Worm (Caenorhabditis elegans): Measurements from ENCODE around the gene F32D1.8.

F32D1.8 gene

DNA sequence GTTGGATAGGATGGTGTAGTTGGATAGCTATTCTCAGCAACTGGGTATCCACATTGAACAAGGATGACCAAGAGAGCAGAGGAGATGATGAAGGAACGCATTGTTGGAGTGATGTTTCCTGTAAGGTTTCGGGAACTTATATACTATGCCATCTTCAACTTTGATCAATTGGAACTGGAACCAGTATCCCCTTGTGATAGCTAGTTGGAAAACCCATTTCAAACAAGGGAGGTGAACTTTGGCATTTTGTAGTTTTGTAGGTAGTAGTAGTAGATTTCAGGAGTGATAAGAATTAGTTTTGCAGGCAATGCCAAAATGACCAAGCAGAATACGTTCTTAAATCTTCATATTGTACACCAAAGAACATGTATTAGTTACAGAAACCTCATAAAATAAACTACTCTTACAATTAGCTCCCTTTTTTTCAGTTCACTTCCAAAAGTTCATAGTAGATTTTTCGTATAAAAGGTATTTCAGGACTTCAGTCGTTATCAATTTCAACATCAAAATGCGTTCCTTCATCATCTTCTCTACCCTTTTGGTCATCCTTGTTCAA, 42.3 kb upstream of the F32D1.8 start, which contains the start of the genes Y47D7A.7 and Y47D7A.2:
Gene Y47D7A.7 (minus strand): TSS at position 101 of the 556 bp plus-strand sequence.
Gene Y47D7A.2 (plus strand): TSS at position 506 of the 556 bp plus-strand sequence.
- TF ChIP-seq fos-1 (tag; optimal IDR thresholded peaks at IDR 0.05) (no peak), unc-39 (tag; optimal IDR thresholded peaks at IDR 0.05) (no peak), fkh-10 (GFP tag; optimal IDR thresholded peaks at IDR 0.05) (no peak), unc-62 (GFP tag; optimal IDR thresholded peaks at IDR 0.05) (no peak), nfya-1 (tag; optimal IDR thresholded peaks at IDR 0.05; ENCODE audit: insufficient read depth) (no peak), nhr-28 (tag; optimal IDR thresholded peaks at IDR 0.05) (no peak), ama-1 (optimal IDR thresholded peaks at IDR 0.05) (no peak)

DNA sequence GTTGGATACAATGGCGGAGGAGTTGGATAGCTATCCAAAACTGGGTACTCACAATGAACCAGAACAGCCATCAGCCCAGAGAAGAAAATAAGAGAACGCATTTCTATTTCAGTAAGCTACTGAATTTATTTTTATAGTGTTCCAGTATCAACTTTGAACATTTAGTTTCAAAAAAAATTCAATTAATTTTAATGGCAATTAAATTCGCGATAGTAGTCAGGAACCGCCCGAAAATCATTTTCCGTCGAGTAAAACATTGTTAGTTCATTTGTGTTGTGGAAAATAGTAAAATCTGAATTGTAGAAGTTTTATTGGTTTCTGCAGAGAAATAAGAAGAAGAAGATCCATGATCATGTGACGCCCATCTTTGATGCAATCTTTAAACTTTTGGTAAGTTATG, 40.6 kb upstream of the F32D1.8 start, which contains the start of gene Y47D7A.6:
Gene Y47D7A.6 (minus strand): TSS at position 101 of the 400 bp plus-strand sequence.
- TF ChIP-seq ztf-11 (tag; optimal IDR thresholded peaks at IDR 0.05) (no peak), mdl-1 (tag; optimal IDR thresholded peaks at IDR 0.05) (no peak), sea-2 (GFP tag; optimal IDR thresholded peaks at IDR 0.05) (no peak), nhr-43 (tag; optimal IDR thresholded peaks at IDR 0.05; ENCODE audit: poor library complexity, severe bottlenecking) (no peak), mml-1 (tag; optimal IDR thresholded peaks at IDR 0.05) (no peak), ceh-28 (tag; optimal IDR thresholded peaks at IDR 0.05) (no peak), elt-2 (tag; optimal IDR thresholded peaks at IDR 0.05) (no peak), ceh-16 (tag; optimal IDR thresholded peaks at IDR 0.05) (no peak), egl-5 (tag; optimal IDR thresholded peaks at IDR 0.05) (no peak), aly-2 (tag; optimal IDR thresholded peaks at IDR 0.05) (no peak), fos-1 (tag; optimal IDR thresholded peaks at IDR 0.05) (no peak), jun-1 (tag; optimal IDR thresholded peaks at IDR 0.05) (no peak), tbx-2 (tag; optimal IDR thresholded peaks at IDR 0.05) (no peak), pha-4 (tag; optimal IDR thresholded peaks at IDR 0.05) (no peak), nhr-77 (tag; optimal IDR thresholded peaks at IDR 0.05) (no peak)

ce11 chrV:4416710-4417109, 39.2 kb upstream of the F32D1.8 start, which contains the start of gene Y47D7A.18:
TSS of gene Y47D7A.18 (minus strand) at chrV:4416810.
- TF ChIP-seq sea-2 (GFP tag; optimal IDR thresholded peaks at IDR 0.05) = no peak
- TF ChIP-seq tbx-2 (tag; optimal IDR thresholded peaks at IDR 0.05) = no peak
- no peak for TF ChIP-seq ceh-28 (tag; optimal IDR thresholded peaks at IDR 0.05)
- no peak for TF ChIP-seq nhr-12 (tag; optimal IDR thresholded peaks at IDR 0.05)
- no peak for TF ChIP-seq nfya-1 (tag; optimal IDR thresholded peaks at IDR 0.05; ENCODE audit: insufficient read depth)
- TF ChIP-seq nhr-43 (tag; optimal IDR thresholded peaks at IDR 0.05; ENCODE audit: poor library complexity, severe bottlenecking) = no peak
- TF ChIP-seq nhr-25 (tag; optimal IDR thresholded peaks at IDR 0.05) = no peak
- no peak for TF ChIP-seq unc-62 (GFP tag; optimal IDR thresholded peaks at IDR 0.05)
- no peak for TF ChIP-seq skn-1 (tag; optimal IDR thresholded peaks at IDR 0.05)
- TF ChIP-seq ceh-9 (tag; optimal IDR thresholded peaks at IDR 0.05) = no peak
- no peak for TF ChIP-seq nhr-11 (tag; optimal IDR thresholded peaks at IDR 0.05)

ce11 chrV:4414613-4415071, 37.1 kb upstream of the F32D1.8 start, which contains the start of gene grl-5:
TSS of gene grl-5 (minus strand) at chrV:4414663.
- TF ChIP-seq ceh-16 (tag; optimal IDR thresholded peaks at IDR 0.05) (no peak), nhr-43 (tag; optimal IDR thresholded peaks at IDR 0.05; ENCODE audit: poor library complexity, severe bottlenecking) (peak; percentile 18), pqm-1 (tag; optimal IDR thresholded peaks at IDR 0.05) (no peak), ztf-11 (tag; optimal IDR thresholded peaks at IDR 0.05) (no peak), elt-1 (tag; optimal IDR thresholded peaks at IDR 0.05) (no peak), mdl-1 (tag; optimal IDR thresholded peaks at IDR 0.05) (no peak)

DNA sequence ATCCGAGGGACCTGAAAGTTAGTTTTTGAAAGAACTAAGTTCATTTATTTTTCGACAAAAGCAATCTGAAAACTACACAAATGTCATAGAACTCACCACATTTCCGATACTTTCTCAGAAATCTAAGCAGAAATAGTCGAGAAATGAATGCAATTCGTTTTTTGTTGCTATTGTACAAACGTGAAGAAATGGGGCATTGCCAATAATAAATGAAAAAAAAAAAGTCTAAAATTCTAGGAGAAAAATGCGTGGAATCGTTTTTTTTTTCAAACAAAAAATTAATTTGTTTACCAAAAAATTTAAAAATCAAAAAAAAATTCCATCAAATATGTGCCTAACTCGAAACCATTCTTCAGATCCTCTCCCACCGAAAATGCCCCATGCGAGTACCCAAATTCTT, 34.2 kb upstream of the F32D1.8 start, which contains the start of gene Y47D7A.17:
Gene Y47D7A.17 (minus strand): TSS at position 101 of the 400 bp plus-strand sequence.
- TF ChIP-seq fkh-2 (tag; optimal IDR thresholded peaks at IDR 0.05) = no peak
- TF ChIP-seq lin-15B (tag; optimal IDR thresholded peaks at IDR 0.05) = no peak
- TF ChIP-seq nhr-23 (tag; optimal IDR thresholded peaks at IDR 0.05) = no peak
- no peak for TF ChIP-seq mml-1 (tag; optimal IDR thresholded peaks at IDR 0.05)
- no peak for TF ChIP-seq ama-1 (optimal IDR thresholded peaks at IDR 0.05)
- TF ChIP-seq tbx-2 (tag; optimal IDR thresholded peaks at IDR 0.05) = no peak
- TF ChIP-seq ceh-9 (tag; optimal IDR thresholded peaks at IDR 0.05) = no peak

DNA sequence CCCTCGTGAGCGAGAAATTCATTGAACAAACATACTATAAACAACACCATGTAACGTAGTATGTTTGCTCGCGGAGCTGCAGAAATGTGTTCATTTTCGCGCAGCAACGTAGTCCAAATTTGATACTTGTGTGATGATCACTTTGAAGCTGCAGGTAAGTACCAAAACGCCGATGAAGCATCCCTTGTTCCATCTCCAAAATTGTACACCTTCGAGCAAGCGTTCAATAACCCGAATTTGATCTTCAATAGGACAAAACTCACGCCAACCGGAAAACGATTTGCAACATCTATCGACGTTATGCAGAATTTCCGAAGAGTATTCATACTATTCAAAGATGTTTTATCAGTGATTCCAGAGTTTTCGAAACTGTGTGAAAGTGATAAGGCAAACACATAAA, 33.1 kb upstream of the F32D1.8 start, which contains the start of gene Y47D7A.3:
Gene Y47D7A.3 (plus strand): TSS at position 301 of the 400 bp plus-strand sequence.
- TF ChIP-seq tbx-2 (tag; optimal IDR thresholded peaks at IDR 0.05) = no peak
- TF ChIP-seq elt-1 (tag; optimal IDR thresholded peaks at IDR 0.05) = no peak
- TF ChIP-seq lin-39 (tag; optimal IDR thresholded peaks at IDR 0.05) = no peak
- no peak for TF ChIP-seq ceh-82 (tag; optimal IDR thresholded peaks at IDR 0.05)
- no peak for TF ChIP-seq snpc-4 (tag; optimal IDR thresholded peaks at IDR 0.05)
- no peak for TF ChIP-seq nhr-12 (tag; optimal IDR thresholded peaks at IDR 0.05)
- TF ChIP-seq R02D3.7 (tag; optimal IDR thresholded peaks at IDR 0.05) = no peak
- TF ChIP-seq ztf-4 (tag; optimal IDR thresholded peaks at IDR 0.05) = no peak
- no peak for TF ChIP-seq nfya-1 (tag; optimal IDR thresholded peaks at IDR 0.05; ENCODE audit: insufficient read depth)
- TF ChIP-seq unc-62 (GFP tag; optimal IDR thresholded peaks at IDR 0.05) = no peak

All from whole organism, L3 larva.